Fruit fly (Drosophila melanogaster): ENCODE data around the gene muc.
A peak's percentile ranks its signal among the peaks of the same experiment; 100 is the strongest.

The muc gene

dm6 chr2L:7420305-7421287 is 6.1 kb upstream of the muc start (continued):
- TF ChIP-seq ab (GFP tag; optimal IDR thresholded peaks at IDR 0.05) (peak; percentile 34), CG12744 (GFP tag; optimal IDR thresholded peaks at IDR 0.05) (no peak), CG12104 (GFP tag; optimal IDR thresholded peaks at IDR 0.05) (no peak), CG8388 (GFP tag; optimal IDR thresholded peaks at IDR 0.05) (no peak), CG34422 (GFP tag; IDR thresholded peaks at IDR 0.05) (peak; percentile 52; the same call in 2 of the 3 replicates), CG1529 (GFP tag; optimal IDR thresholded peaks at IDR 0.05) (peak; percentile 10), tgo (GFP tag; IDR thresholded peaks at IDR 0.05) (peak; percentile 63), CG17328 (GFP tag; IDR thresholded peaks at IDR 0.05) (peak; percentile 59), repo (GFP tag; optimal IDR thresholded peaks at IDR 0.05) (peak; percentile 39), Ssrp (tag; optimal IDR thresholded peaks at IDR 0.05) (no peak), bowl (GFP tag; IDR thresholded peaks at IDR 0.05) (no peak), CG2120 (GFP tag; optimal IDR thresholded peaks at IDR 0.05) (peak; percentile 94), tup (GFP tag; optimal IDR thresholded peaks at IDR 0.05) (peak; percentile 37), CG4854 (GFP tag; optimal IDR thresholded peaks at IDR 0.05) (no peak), CG12769 (tag; optimal IDR thresholded peaks at IDR 0.05) (peak; percentile 86), ro (GFP tag; IDR thresholded peaks at IDR 0.05) (no peak), CG7556 (GFP tag; optimal IDR thresholded peaks at IDR 0.05) (peak; percentile 78), her (GFP tag; optimal IDR thresholded peaks at IDR 0.05) (peak; percentile 72), CG4328 (GFP tag; optimal IDR thresholded peaks at IDR 0.05) (no peak), CG4282 (GFP tag; optimal IDR thresholded peaks at IDR 0.05) (no peak), CG15479 (GFP tag; optimal IDR thresholded peaks at IDR 0.05) (no peak), CG3726 (GFP tag; IDR thresholded peaks at IDR 0.05) (no peak), CG10267 (tag; optimal IDR thresholded peaks at IDR 0.05) (peak; percentile 15), CrebB (tag; optimal IDR thresholded peaks at IDR 0.05) (peak; percentile 47), CG1233 (GFP tag; optimal IDR thresholded peaks at IDR 0.05) (no peak), bcd (GFP tag; optimal IDR thresholded peaks at IDR 0.05) (peak; percentile 52), CG9609 (GFP tag; optimal IDR thresholded peaks at IDR 0.05) (peak; percentile 76), Tbp (GFP tag; optimal IDR thresholded peaks at IDR 0.05) (no peak), Rx (GFP tag; IDR thresholded peaks at IDR 0.05) (peak; percentile 59), CG18476 (GFP tag; optimal IDR thresholded peaks at IDR 0.05) (no peak), lov (optimal IDR thresholded peaks at IDR 0.05) (no peak), lov (GFP tag; IDR thresholded peaks at IDR 0.05) (no peak), CG31365 (tag; optimal IDR thresholded peaks at IDR 0.05) (no peak), yki (optimal IDR thresholded peaks at IDR 0.05) (no peak), fd64A (GFP tag; optimal IDR thresholded peaks at IDR 0.05) (no peak), sug (tag; optimal IDR thresholded peaks at IDR 0.05) (no peak), sisA (GFP tag; IDR thresholded peaks at IDR 0.05) (peak; percentile 75), dan (GFP tag; IDR thresholded peaks at IDR 0.05) (no peak), CG17912 (GFP tag; optimal IDR thresholded peaks at IDR 0.05) (no peak), CG1603 (tag; optimal IDR thresholded peaks at IDR 0.05) (peak; percentile 55), kni (GFP tag; optimal IDR thresholded peaks at IDR 0.05) (no peak), CG5953 (GFP tag; IDR thresholded peaks at IDR 0.05) (peak; percentile 57; the same call in 1 of the 2 replicates), CG11695 (GFP tag; IDR thresholded peaks at IDR 0.05) (peak; percentile 73), lbe (GFP tag; optimal IDR thresholded peaks at IDR 0.05) (peak; percentile 80), Sox100B (GFP tag; optimal IDR thresholded peaks at IDR 0.05) (no peak), Elba2 (GFP tag; optimal IDR thresholded peaks at IDR 0.05) (no peak), Doc2 (GFP tag; IDR thresholded peaks at IDR 0.05) (no peak), CG8359 (GFP tag; optimal IDR thresholded peaks at IDR 0.05; ENCODE audit: borderline replicate concordance) (no peak), CG13624 (GFP tag; optimal IDR thresholded peaks at IDR 0.05) (peak; percentile 69), HHEX (GFP tag; optimal IDR thresholded peaks at IDR 0.05) (peak; percentile 49)

Measured in whole organism, embryonic.